Fruit fly (Drosophila melanogaster) whole organism, embryonic: Measurements from ENCODE around the gene CG15534.

Experiments
- B-H2 ChIP-seq: fragments of 200-800 bp; sonication (Bioruptor generic); optimal IDR thresholded peaks from 2 replicates; lab custom pipeline; 2018; ENCODE audit warnings: missing biosample characterization, mild to moderate bottlenecking, missing genetic modification characterization
- CG10565 ChIP-seq: fragments of 200-800 bp; sonication (Bioruptor generic); optimal IDR thresholded peaks from 3 replicates; lab custom pipeline; 2016; ENCODE audit warnings: missing biosample characterization, mild to moderate bottlenecking, missing genetic modification characterization
- CG11695 ChIP-seq: fragments of 200-800 bp; sonication (Bioruptor generic); IDR thresholded peaks from 3 replicates; pipeline ENCODE4 v1.3.6; 2022; ENCODE audit warnings: missing biosample characterization, missing genetic modification characterization
- CG13123 ChIP-seq: fragments of 200-800 bp; sonication (Bioruptor generic); optimal IDR thresholded peaks from 2 replicates; lab custom pipeline; 2016; ENCODE audit warnings: missing biosample characterization, missing genetic modification characterization
- CG13894 ChIP-seq: fragments of 200-800 bp; sonication (Bioruptor generic); optimal IDR thresholded peaks from 3 replicates; lab custom pipeline; 2018; ENCODE audit warnings: missing biosample characterization, mild to moderate bottlenecking, missing genetic modification characterization, moderate library complexity
- CG14050 ChIP-seq: fragments of 200-800 bp; sonication (Bioruptor generic); IDR thresholded peaks from 3 replicates; pipeline ENCODE4 v1.3.6; 2022; ENCODE audit warnings: missing biosample characterization, missing genetic modification characterization
- CG14860 ChIP-seq: fragments of 200-800 bp; sonication (Bioruptor generic); IDR thresholded peaks from 3 replicates; pipeline ENCODE4 v1.3.6; 2022; ENCODE audit warnings: missing biosample characterization, missing genetic modification characterization; ENCODE audit not compliant: partially characterized antibody
- CG16813 ChIP-seq: fragments of 200-800 bp; sonication (Bioruptor generic); IDR thresholded peaks from 3 replicates; pipeline ENCODE4 v1.3.6; 2022; ENCODE audit warnings: missing biosample characterization, missing genetic modification characterization; ENCODE audit not compliant: partially characterized antibody
- CG17186 ChIP-seq: fragments of 200-800 bp; sonication (Bioruptor generic); optimal IDR thresholded peaks from 3 replicates; lab custom pipeline; 2017; ENCODE audit warnings: missing biosample characterization, missing genetic modification reagents, missing genetic modification characterization
- CG18476 ChIP-seq: fragments of 200-800 bp; sonication (Bioruptor generic); optimal IDR thresholded peaks from 2 replicates; lab custom pipeline; 2016; ENCODE audit warnings: missing biosample characterization, mild to moderate bottlenecking, missing genetic modification characterization
- CG18599 ChIP-seq: fragments of 200-800 bp; sonication (Bioruptor generic); optimal IDR thresholded peaks from 3 replicates; lab custom pipeline; 2017; ENCODE audit warnings: missing biosample characterization, missing genetic modification characterization, mild to moderate bottlenecking, moderate library complexity, missing genetic modification reagents
- CG30020 ChIP-seq: fragments of 200-800 bp; optimal IDR thresholded peaks from 2 replicates; lab custom pipeline; 2019; ENCODE audit warnings: missing biosample characterization, mild to moderate bottlenecking, missing genetic modification characterization, moderate library complexity
- CG30431 ChIP-seq: fragments of 200-800 bp; sonication (Bioruptor generic); optimal IDR thresholded peaks from 2 replicates; lab custom pipeline; 2017; ENCODE audit warnings: missing biosample characterization, missing genetic modification characterization
- CG31388 ChIP-seq: fragments of 200-800 bp; sonication (Bioruptor generic); optimal IDR thresholded peaks from 2 replicates; lab custom pipeline; 2016; ENCODE audit warnings: missing biosample characterization, missing genetic modification characterization
- CG33557 ChIP-seq: fragments of 200-800 bp; sonication (Bioruptor generic); optimal IDR thresholded peaks from 2 replicates; lab custom pipeline; 2019; ENCODE audit warnings: missing biosample characterization, mild to moderate bottlenecking, missing genetic modification characterization, moderate library complexity
- CG4424 ChIP-seq: fragments of 200-800 bp; sonication (Bioruptor generic); optimal IDR thresholded peaks from 3 replicates; lab custom pipeline; 2016; ENCODE audit warnings: missing biosample characterization, missing genetic modification characterization
- CG7786 ChIP-seq: fragments of 200-800 bp; sonication (Bioruptor generic); optimal IDR thresholded peaks from 2 replicates; lab custom pipeline; 2016; ENCODE audit warnings: missing biosample characterization, missing genetic modification characterization
- CG9797 ChIP-seq: fragments of 200-800 bp; sonication (Bioruptor generic); optimal IDR thresholded peaks from 3 replicates; lab custom pipeline; 2018; ENCODE audit warnings: missing biosample characterization, mild to moderate bottlenecking, missing genetic modification characterization
- D19B ChIP-seq: fragments of 200-800 bp; sonication (Bioruptor generic); optimal IDR thresholded peaks from 2 replicates; lab custom pipeline; 2017; ENCODE audit warnings: missing biosample characterization, mild to moderate bottlenecking, missing genetic modification characterization
- Dek ChIP-seq: fragments of 200-800 bp; sonication (Bioruptor generic); optimal IDR thresholded peaks from 3 replicates; lab custom pipeline; 2019; ENCODE audit warnings: missing biosample characterization, mild to moderate bottlenecking, missing genetic modification characterization, moderate library complexity
- Dfd ChIP-seq, 2 experiments: fragments of >200 bp; optimal IDR thresholded peaks; 2 replicates each; lab custom pipeline; 2017; ENCODE audit warnings: missing biosample characterization in 2 of 2, missing genetic modification characterization in 2 of 2
- Fer1 ChIP-seq: fragments of 200-800 bp; sonication (Bioruptor generic); optimal IDR thresholded peaks from 2 replicates; lab custom pipeline; 2017; ENCODE audit warnings: missing biosample characterization, mild to moderate bottlenecking, missing genetic modification characterization
- HLH4C ChIP-seq: fragments of 200-800 bp; sonication (Bioruptor generic); IDR thresholded peaks from 3 replicates; pipeline ENCODE4 v1.3.6; 2022; ENCODE audit warnings: missing biosample characterization, missing genetic modification characterization; ENCODE audit not compliant: partially characterized antibody
- Hmx ChIP-seq: fragments of 200-800 bp; sonication (Bioruptor generic); optimal IDR thresholded peaks from 2 replicates; lab custom pipeline; 2016; ENCODE audit warnings: missing biosample characterization, missing genetic modification characterization
- Mes4 ChIP-seq: fragments of 200-800 bp; sonication (Bioruptor generic); optimal IDR thresholded peaks from 2 replicates; lab custom pipeline; 2016; ENCODE audit warnings: missing biosample characterization, missing genetic modification characterization
- NFAT ChIP-seq: fragments of 200-800 bp; sonication (Bioruptor generic); IDR thresholded peaks from 2 replicates; pipeline ENCODE4 v1.3.6; 2022; ENCODE audit warnings: missing biosample characterization, missing genetic modification characterization
- Sox100B ChIP-seq: fragments of 200-800 bp; sonication (Bioruptor generic); optimal IDR thresholded peaks from 3 replicates; lab custom pipeline; 2018; ENCODE audit warnings: missing biosample characterization, mild to moderate bottlenecking, missing genetic modification characterization
- bowl ChIP-seq: fragments of 200-800 bp; sonication (Bioruptor generic); IDR thresholded peaks from 2 replicates; pipeline ENCODE4 v1.3.6; 2022; ENCODE audit warnings: missing biosample characterization, missing genetic modification characterization
- corto ChIP-seq: fragments of 200-800 bp; sonication (Bioruptor generic); optimal IDR thresholded peaks from 2 replicates; lab custom pipeline; 2016; ENCODE audit warnings: missing biosample characterization, mild to moderate bottlenecking, missing genetic modification characterization, moderate library complexity
- crol ChIP-seq: fragments of 200-800 bp; sonication (Bioruptor generic); IDR thresholded peaks from 2 replicates; pipeline ENCODE4 v1.3.6; 2022; ENCODE audit warnings: missing biosample characterization, missing genetic modification characterization
- dmrt11E ChIP-seq: fragments of 200-800 bp; sonication (Bioruptor generic); optimal IDR thresholded peaks from 3 replicates; lab custom pipeline; 2018; ENCODE audit warnings: missing biosample characterization, mild to moderate bottlenecking, missing genetic modification characterization, moderate library complexity
- emc ChIP-seq: fragments of 200-800 bp; sonication (Bioruptor generic); optimal IDR thresholded peaks from 2 replicates; lab custom pipeline; 2016; ENCODE audit warnings: missing biosample characterization, missing genetic modification characterization
- eve ChIP-seq, 2 experiments: fragments of >200 bp; optimal IDR thresholded peaks; 2 replicates each; lab custom pipeline; 2017; ENCODE audit warnings: missing biosample characterization in 2 of 2, missing genetic modification characterization in 2 of 2
- fd102C ChIP-seq: fragments of 200-800 bp; sonication (Bioruptor generic); optimal IDR thresholded peaks from 2 replicates; lab custom pipeline; 2018; ENCODE audit warnings: missing biosample characterization, mild to moderate bottlenecking, missing genetic modification characterization, moderate library complexity
- grau ChIP-seq: fragments of 200-800 bp; optimal IDR thresholded peaks from 3 replicates; lab custom pipeline; 2019; ENCODE audit warnings: missing biosample characterization, mild to moderate bottlenecking, missing genetic modification characterization, moderate library complexity
- gsb ChIP-seq: fragments of 200-800 bp; sonication (Bioruptor generic); IDR thresholded peaks from 2 replicates; pipeline ENCODE4 v1.3.6; 2022; ENCODE audit warnings: missing biosample characterization, missing genetic modification characterization
- insv ChIP-seq, 2 experiments: fragments of 200-800 bp; sonication (Bioruptor generic); optimal IDR thresholded peaks; 3 replicates each; lab custom pipeline; 2016 to 2018; ENCODE audit warnings: missing biosample characterization in 2 of 2, missing genetic modification characterization in 2 of 2
- klu ChIP-seq: fragments of 200-800 bp; sonication (Bioruptor generic); IDR thresholded peaks from 2 replicates; pipeline ENCODE4 v1.3.6; 2022; ENCODE audit warnings: missing biosample characterization, missing genetic modification characterization
- kni ChIP-seq: fragments of 200-800 bp; sonication (Bioruptor generic); optimal IDR thresholded peaks from 3 replicates; lab custom pipeline; 2017; ENCODE audit warnings: mild to moderate bottlenecking, missing biosample characterization, missing genetic modification reagents, missing genetic modification characterization
- luna ChIP-seq: fragments of 200-800 bp; sonication (Bioruptor generic); optimal IDR thresholded peaks from 2 replicates; lab custom pipeline; 2016; ENCODE audit warnings: missing biosample characterization, missing genetic modification characterization
- odd ChIP-seq: fragments of 200-800 bp; sonication (Bioruptor generic); optimal IDR thresholded peaks from 2 replicates; lab custom pipeline; 2017; ENCODE audit warnings: missing biosample characterization, mild to moderate bottlenecking, missing genetic modification characterization
- pnt ChIP-seq: fragments of 200-800 bp; sonication (Bioruptor generic); optimal IDR thresholded peaks from 3 replicates; lab custom pipeline; 2016; ENCODE audit warnings: missing biosample characterization, missing genetic modification characterization
- pum ChIP-seq: fragments of 200-800 bp; sonication (Bioruptor generic); optimal IDR thresholded peaks from 2 replicates; lab custom pipeline; 2016; ENCODE audit warnings: missing biosample characterization, missing genetic modification characterization
- repo ChIP-seq: fragments of 200-800 bp; sonication (Bioruptor generic); optimal IDR thresholded peaks from 2 replicates; lab custom pipeline; 2016; ENCODE audit warnings: missing biosample characterization, missing genetic modification characterization
- shn ChIP-seq: fragments of 200-800 bp; sonication (Bioruptor generic); optimal IDR thresholded peaks from 3 replicates; lab custom pipeline; 2016; ENCODE audit warnings: missing biosample characterization, missing genetic modification characterization
- stwl ChIP-seq: fragments of 200-800 bp; sonication (Bioruptor generic); optimal IDR thresholded peaks from 3 replicates; lab custom pipeline; 2018; ENCODE audit warnings: missing biosample characterization, mild to moderate bottlenecking, missing genetic modification characterization, moderate library complexity
- usp ChIP-seq: fragments of >200 bp; optimal IDR thresholded peaks from 2 replicates; lab custom pipeline; 2017; ENCODE audit warnings: missing biosample characterization, missing genetic modification characterization
- vnd ChIP-seq: fragments of 200-800 bp; sonication (Bioruptor generic); IDR thresholded peaks from 3 replicates; pipeline ENCODE4 v1.3.6; 2022; ENCODE audit warnings: missing biosample characterization, missing genetic modification characterization; ENCODE audit not compliant: partially characterized antibody

The CG15534 gene

DNA sequence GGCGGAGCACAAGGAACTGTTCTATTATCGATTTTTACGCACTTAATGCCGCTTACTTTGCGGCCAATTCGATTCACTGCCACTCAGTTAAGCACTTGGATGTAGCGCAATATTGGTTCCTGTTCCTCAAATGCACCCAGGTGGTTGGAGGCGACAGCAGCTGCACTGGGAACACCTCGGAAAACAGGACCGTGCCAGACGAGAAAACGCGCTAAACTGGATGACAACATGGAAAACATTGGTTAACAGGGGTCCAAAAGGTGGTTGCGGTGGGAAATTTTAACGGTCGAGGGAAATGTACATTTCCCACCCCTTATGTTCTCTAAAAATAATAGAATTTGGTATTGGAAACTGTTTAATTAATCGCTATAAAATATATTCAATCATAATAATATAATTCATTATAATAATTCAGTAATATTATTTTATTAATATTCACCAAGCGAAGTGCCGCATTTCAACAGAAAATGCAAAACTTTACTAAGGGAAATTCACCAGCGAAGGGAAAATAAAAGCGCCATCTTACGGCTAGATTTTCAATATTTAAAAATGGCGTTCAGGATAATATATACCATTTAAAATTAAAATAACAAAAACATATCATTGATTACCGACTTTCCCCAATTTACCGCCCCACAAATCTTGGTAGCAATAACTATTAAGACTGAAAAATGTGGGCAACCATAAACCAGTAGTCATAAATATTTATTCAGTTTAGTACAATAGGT is 24.1 kb downstream of the CG15534 start, which contains the start of gene aralar1 (continued):
- TF ChIP-seq CG7786 (no peak), CG14050 (GFP tag; lab: Robert Waterston, UW) (no peak), Dfd (GFP tag; optimal IDR thresholded peaks at IDR 0.05; lab: Kevin White, UChicago) (peak in 1 of 2 experiments; percentile 26), klu (GFP tag; lab: Robert Waterston, UW) (no peak), CG9797 (GFP tag; lab: Kevin White, UChicago) (no peak), emc (no peak), dmrt11E (tag; lab: Kevin White, UChicago) (no peak), CG11695 (no peak), CG30431 (GFP tag; lab: Kevin White, UChicago) (no peak), odd (GFP tag; lab: Kevin White, UChicago) (no peak), luna (GFP tag; lab: Kevin White, UChicago) (no peak), HLH4C (GFP tag; lab: Robert Waterston, UW) (0 out of 3 replicates have a peak, but pooled peaks have one; percentile 20), CG13894 (no peak), CG10565 (GFP tag; lab: Kevin White, UChicago) (no peak), kni (GFP tag; lab: Kevin White, UChicago) (no peak), D19B (GFP tag; lab: Kevin White, UChicago) (no peak), B-H2 (GFP tag; lab: Kevin White, UChicago) (no peak), CG16813 (GFP tag; lab: Robert Waterston, UW) (no peak), CG18476 (GFP tag; lab: Kevin White, UChicago) (no peak), CG18599 (GFP tag; lab: Kevin White, UChicago) (no peak)

DNA sequence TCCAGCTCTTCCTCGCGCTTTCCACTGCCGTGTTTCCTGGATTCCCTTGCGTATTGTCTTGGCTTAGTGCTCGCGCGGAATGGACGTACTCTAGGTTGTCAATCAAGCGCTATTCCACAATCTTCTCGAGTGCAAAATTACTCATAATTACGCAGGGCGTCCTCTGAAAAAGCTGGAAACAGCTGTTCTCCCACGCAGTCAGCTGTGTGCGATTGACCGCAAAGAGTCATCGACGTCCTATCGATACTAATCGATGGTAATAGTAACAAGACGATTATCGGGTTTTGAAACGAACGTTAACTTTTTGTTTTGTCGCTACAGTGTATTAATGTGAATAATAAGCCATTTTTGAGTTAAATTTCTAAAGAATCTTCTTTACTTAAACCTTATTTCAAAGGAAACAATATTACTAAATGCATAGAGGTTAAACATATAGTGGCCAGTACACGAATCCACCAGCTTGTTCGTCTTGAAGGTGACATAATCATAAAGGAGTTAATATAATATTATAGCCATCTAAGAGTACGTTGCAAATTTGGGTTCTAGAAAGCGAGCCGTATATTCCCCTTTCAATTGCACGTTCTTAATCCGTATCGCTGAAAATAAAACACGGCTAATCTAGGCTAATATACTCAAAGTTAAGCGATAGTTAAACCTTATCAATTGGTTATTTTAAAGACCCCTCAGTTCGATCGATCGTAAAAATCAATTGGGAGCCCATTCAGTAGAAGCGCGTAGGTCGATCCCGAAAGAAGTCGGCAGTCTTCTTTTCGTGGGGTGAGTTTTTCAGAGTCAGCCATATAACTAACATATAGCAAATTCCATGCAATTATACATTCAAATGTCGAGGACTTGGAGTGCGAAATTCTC is 27.4 kb downstream of the CG15534 start, which contains the start of the genes CG2224 and CDase:
Gene CG2224 (minus strand): TSS at position 235 of the 870 bp plus-strand sequence.
Gene CDase (plus strand): TSS at position 456 of the 870 bp plus-strand sequence.
- no peak for TF ChIP-seq CG13123
- no peak for TF ChIP-seq corto
- TF ChIP-seq grau: no peak
- no peak for TF ChIP-seq CG30020 (tag; lab: Kevin White, UChicago)
- peak; percentile 47 for TF ChIP-seq stwl
- no peak for TF ChIP-seq CG31388
- no peak for TF ChIP-seq shn (GFP tag; lab: Kevin White, UChicago)
- TF ChIP-seq NFAT (GFP tag; lab: Robert Waterston, UW): no peak
- no peak for TF ChIP-seq CG33557 (GFP tag; lab: Kevin White, UChicago)
- no peak for TF ChIP-seq fd102C
- TF ChIP-seq CG14860 (GFP tag; lab: Robert Waterston, UW): peak; percentile 89
- peak; percentile 8 for TF ChIP-seq CG17186 (GFP tag; lab: Kevin White, UChicago)
- no peak for TF ChIP-seq Mes4 (GFP tag; lab: Kevin White, UChicago)
- TF ChIP-seq pum (GFP tag; lab: Kevin White, UChicago): no peak
- TF ChIP-seq crol (GFP tag; lab: Robert Waterston, UW): no peak
- no peak for TF ChIP-seq bowl (GFP tag; lab: Robert Waterston, UW)
- TF ChIP-seq CG4424: no peak
- no peak for TF ChIP-seq Dek (tag; lab: Kevin White, UChicago)
- TF ChIP-seq gsb (GFP tag; lab: Robert Waterston, UW): no peak
- peak; percentile 86 for TF ChIP-seq vnd (GFP tag; lab: Robert Waterston, UW)
- TF ChIP-seq eve (GFP tag; optimal IDR thresholded peaks at IDR 0.05; lab: Kevin White, UChicago): no peak
- no peak for TF ChIP-seq Hmx (GFP tag; lab: Kevin White, UChicago)
- no peak for TF ChIP-seq insv (GFP tag; optimal IDR thresholded peaks at IDR 0.05; lab: Kevin White, UChicago)
- no peak for TF ChIP-seq pnt
- TF ChIP-seq usp (GFP tag; lab: Kevin White, UChicago): no peak
- TF ChIP-seq Sox100B: no peak
- no peak for TF ChIP-seq Fer1 (GFP tag; lab: Kevin White, UChicago)
- TF ChIP-seq repo (GFP tag; lab: Kevin White, UChicago): no peak
